Fruit fly (Drosophila melanogaster) whole organism, embryonic: ENCODE data around the gene CG32488.

Source experiments
- Blimp-1 ChIP-seq: fragments of 200-800 bp; sonication (Bioruptor generic); optimal IDR thresholded peaks from 3 replicates; lab custom pipeline; 2018; ENCODE audit warnings: missing biosample characterization, missing genetic modification characterization, mild to moderate bottlenecking, moderate library complexity, missing genetic modification reagents
- CG10543 ChIP-seq: fragments of 200-800 bp; sonication (Bioruptor generic); optimal IDR thresholded peaks from 3 replicates; lab custom pipeline; 2017; ENCODE audit warnings: missing biosample characterization, mild to moderate bottlenecking, missing genetic modification characterization, moderate library complexity
- CG11695 ChIP-seq: fragments of 200-800 bp; sonication (Bioruptor generic); IDR thresholded peaks from 3 replicates; pipeline ENCODE4 v1.3.6; 2022; ENCODE audit warnings: missing biosample characterization, missing genetic modification characterization
- CG12155 ChIP-seq: fragments of 200-800 bp; sonication (Bioruptor generic); optimal IDR thresholded peaks from 3 replicates; lab custom pipeline; 2016; ENCODE audit warnings: missing biosample characterization, missing genetic modification characterization
- CG12219 ChIP-seq: fragments of 200-800 bp; sonication (Bioruptor generic); optimal IDR thresholded peaks from 3 replicates; lab custom pipeline; 2018; ENCODE audit warnings: missing biosample characterization, mild to moderate bottlenecking, missing genetic modification characterization
- CG13123 ChIP-seq: fragments of 200-800 bp; sonication (Bioruptor generic); optimal IDR thresholded peaks from 2 replicates; lab custom pipeline; 2016; ENCODE audit warnings: missing biosample characterization, missing genetic modification characterization
- CG13424 ChIP-seq: fragments of 200-800 bp; sonication (Bioruptor generic); optimal IDR thresholded peaks from 2 replicates; lab custom pipeline; 2019; ENCODE audit warnings: missing biosample characterization, mild to moderate bottlenecking, missing genetic modification characterization, moderate library complexity
- CG1529 ChIP-seq: fragments of 200-800 bp; sonication (Bioruptor generic); optimal IDR thresholded peaks from 3 replicates; lab custom pipeline; 2018; ENCODE audit warnings: missing biosample characterization, missing genetic modification characterization
- CG15514 ChIP-seq: fragments of 200-800 bp; sonication (Bioruptor generic); optimal IDR thresholded peaks from 3 replicates; lab custom pipeline; 2017; ENCODE audit warnings: missing biosample characterization, missing genetic modification characterization, mild to moderate bottlenecking, moderate library complexity, missing genetic modification reagents
- CG15696 ChIP-seq: fragments of 200-800 bp; sonication (Bioruptor generic); optimal IDR thresholded peaks from 2 replicates; lab custom pipeline; 2019; ENCODE audit warnings: missing biosample characterization, mild to moderate bottlenecking, missing genetic modification characterization, moderate library complexity
- CG17359 ChIP-seq: fragments of 200-800 bp; sonication (Bioruptor generic); optimal IDR thresholded peaks from 3 replicates; lab custom pipeline; 2018; ENCODE audit warnings: missing biosample characterization, mild to moderate bottlenecking, missing genetic modification characterization, moderate library complexity
- CG18262 ChIP-seq: fragments of 200-800 bp; optimal IDR thresholded peaks from 3 replicates; lab custom pipeline; 2019; ENCODE audit warnings: missing biosample characterization, mild to moderate bottlenecking, missing genetic modification characterization, moderate library complexity
- CG2199 ChIP-seq: fragments of 200-800 bp; sonication (Bioruptor generic); IDR thresholded peaks from 3 replicates; pipeline ENCODE4 v1.3.6; 2022; ENCODE audit warnings: missing biosample characterization, missing genetic modification characterization
- CG2678 ChIP-seq: fragments of 200-800 bp; sonication (Bioruptor generic); optimal IDR thresholded peaks from 3 replicates; lab custom pipeline; 2019; ENCODE audit warnings: missing biosample characterization, mild to moderate bottlenecking, missing genetic modification characterization, moderate library complexity
- CG2712 ChIP-seq: fragments of 200-800 bp; optimal IDR thresholded peaks from 3 replicates; lab custom pipeline; 2019; ENCODE audit warnings: missing biosample characterization, mild to moderate bottlenecking, missing genetic modification characterization, moderate library complexity
- CG30431 ChIP-seq: fragments of 200-800 bp; sonication (Bioruptor generic); optimal IDR thresholded peaks from 2 replicates; lab custom pipeline; 2017; ENCODE audit warnings: missing biosample characterization, missing genetic modification characterization
- CG4424 ChIP-seq: fragments of 200-800 bp; sonication (Bioruptor generic); optimal IDR thresholded peaks from 3 replicates; lab custom pipeline; 2016; ENCODE audit warnings: missing biosample characterization, missing genetic modification characterization
- CG4854 ChIP-seq: fragments of 200-800 bp; sonication (Bioruptor generic); optimal IDR thresholded peaks from 2 replicates; lab custom pipeline; 2016; ENCODE audit warnings: missing biosample characterization, missing genetic modification characterization, inconsistent platforms
- CG7839 ChIP-seq: fragments of 200-800 bp; sonication (Bioruptor generic); optimal IDR thresholded peaks from 3 replicates; lab custom pipeline; 2018; ENCODE audit warnings: missing biosample characterization, mild to moderate bottlenecking, missing genetic modification characterization, moderate library complexity
- CG7963 ChIP-seq: fragments of 200-800 bp; sonication (Bioruptor generic); IDR thresholded peaks from 3 replicates; pipeline ENCODE4 v1.3.6; 2022; ENCODE audit warnings: missing biosample characterization, missing genetic modification characterization; ENCODE audit not compliant: partially characterized antibody
- CG9727 ChIP-seq: fragments of 200-800 bp; sonication (Bioruptor generic); optimal IDR thresholded peaks from 3 replicates; lab custom pipeline; 2017; ENCODE audit warnings: missing biosample characterization, mild to moderate bottlenecking, missing genetic modification characterization
- CG9817 ChIP-seq: fragments of 200-800 bp; sonication (Bioruptor generic); optimal IDR thresholded peaks from 2 replicates; lab custom pipeline; 2018; ENCODE audit warnings: missing biosample characterization, mild to moderate bottlenecking, missing genetic modification characterization, moderate library complexity
- Deaf1 ChIP-seq: fragments of 200-800 bp; optimal IDR thresholded peaks from 3 replicates; lab custom pipeline; 2019; ENCODE audit warnings: missing biosample characterization, mild to moderate bottlenecking, missing genetic modification characterization, moderate library complexity
- Hmx ChIP-seq: fragments of 200-800 bp; sonication (Bioruptor generic); optimal IDR thresholded peaks from 2 replicates; lab custom pipeline; 2016; ENCODE audit warnings: missing biosample characterization, missing genetic modification characterization
- Hr3 ChIP-seq: fragments of 200-800 bp; sonication (Bioruptor generic); optimal IDR thresholded peaks from 3 replicates; lab custom pipeline; 2016; ENCODE audit warnings: missing biosample characterization, missing genetic modification characterization
- Lim3 ChIP-seq: fragments of 200-800 bp; sonication (Bioruptor generic); IDR thresholded peaks from 2 replicates; pipeline ENCODE4 v1.3.6; 2022; ENCODE audit warnings: missing biosample characterization, missing genetic modification characterization
- NK7.1 ChIP-seq: fragments of 200-800 bp; sonication (Bioruptor generic); optimal IDR thresholded peaks from 3 replicates; lab custom pipeline; 2016; ENCODE audit warnings: missing biosample characterization, missing genetic modification characterization
- Nf-YB ChIP-seq: fragments of 200-800 bp; sonication (Bioruptor generic); optimal IDR thresholded peaks from 3 replicates; lab custom pipeline; 2019; ENCODE audit warnings: missing biosample characterization, mild to moderate bottlenecking, missing genetic modification characterization, moderate library complexity
- Nf-YC ChIP-seq: fragments of 200-800 bp; optimal IDR thresholded peaks from 3 replicates; lab custom pipeline; 2019; ENCODE audit warnings: missing biosample characterization, mild to moderate bottlenecking, missing genetic modification characterization, moderate library complexity
- Rx ChIP-seq: fragments of 200-800 bp; sonication (Bioruptor generic); IDR thresholded peaks from 2 replicates; pipeline ENCODE4 v1.3.6; 2022; ENCODE audit warnings: missing biosample characterization, missing genetic modification characterization
- Sox100B ChIP-seq: fragments of 200-800 bp; sonication (Bioruptor generic); optimal IDR thresholded peaks from 3 replicates; lab custom pipeline; 2018; ENCODE audit warnings: missing biosample characterization, mild to moderate bottlenecking, missing genetic modification characterization
- Stat92E ChIP-seq, 3 experiments: fragments of >200 bp in 2 of 3; fragments of 200-800 bp in 1 of 3; sonication (Bioruptor generic) in 1 of 3; optimal IDR thresholded peaks; 2 replicates each; lab custom pipeline; 2017 to 2019; ENCODE audit warnings: missing biosample characterization in 3 of 3, missing genetic modification characterization in 3 of 3, mild to moderate bottlenecking in 1 of 3, moderate library complexity in 1 of 3
- ash1 ChIP-seq: fragments of 200-800 bp; sonication (Bioruptor generic); optimal IDR thresholded peaks from 2 replicates; lab custom pipeline; 2018; ENCODE audit warnings: missing biosample characterization, mild to moderate bottlenecking, missing genetic modification characterization
- bab2 ChIP-seq: fragments of 200-800 bp; sonication (Bioruptor generic); optimal IDR thresholded peaks from 2 replicates; lab custom pipeline; 2016; ENCODE audit warnings: missing biosample characterization, missing genetic modification characterization
- fd96Cb ChIP-seq: fragments of 200-800 bp; sonication (Bioruptor generic); optimal IDR thresholded peaks from 2 replicates; lab custom pipeline; 2018; ENCODE audit warnings: missing biosample characterization, mild to moderate bottlenecking, missing genetic modification characterization, moderate library complexity
- gcm ChIP-seq: fragments of 200-800 bp; sonication (Bioruptor generic); optimal IDR thresholded peaks from 2 replicates; lab custom pipeline; 2019; ENCODE audit warnings: missing biosample characterization, mild to moderate bottlenecking, missing genetic modification characterization, moderate library complexity
- gem ChIP-seq: fragments of 200-800 bp; sonication (Bioruptor generic); optimal IDR thresholded peaks from 2 replicates; lab custom pipeline; 2019; ENCODE audit warnings: missing biosample characterization, mild to moderate bottlenecking, missing genetic modification characterization, moderate library complexity
- kni ChIP-seq: fragments of 200-800 bp; sonication (Bioruptor generic); optimal IDR thresholded peaks from 3 replicates; lab custom pipeline; 2017; ENCODE audit warnings: mild to moderate bottlenecking, missing biosample characterization, missing genetic modification reagents, missing genetic modification characterization
- nerfin-1 ChIP-seq: fragments of 200-800 bp; sonication (Bioruptor generic); optimal IDR thresholded peaks from 3 replicates; lab custom pipeline; 2019; ENCODE audit warnings: missing biosample characterization, mild to moderate bottlenecking, missing genetic modification characterization, moderate library complexity
- nmo ChIP-seq: fragments of 200-800 bp; sonication (Bioruptor generic); optimal IDR thresholded peaks from 2 replicates; lab custom pipeline; 2018; ENCODE audit warnings: missing biosample characterization, mild to moderate bottlenecking, missing genetic modification characterization, moderate library complexity
- odd ChIP-seq: fragments of 200-800 bp; sonication (Bioruptor generic); optimal IDR thresholded peaks from 2 replicates; lab custom pipeline; 2017; ENCODE audit warnings: missing biosample characterization, mild to moderate bottlenecking, missing genetic modification characterization
- pros ChIP-seq: fragments of 200-800 bp; sonication (Bioruptor generic); optimal IDR thresholded peaks from 3 replicates; lab custom pipeline; 2019; ENCODE audit warnings: missing biosample characterization, mild to moderate bottlenecking, missing genetic modification characterization, moderate library complexity
- rib ChIP-seq: fragments of 200-800 bp; sonication (Bioruptor generic); IDR thresholded peaks from 2 replicates; pipeline ENCODE4 v1.3.6; 2022; ENCODE audit warnings: missing biosample characterization, missing genetic modification characterization
- slp2 ChIP-seq: fragments of 200-800 bp; sonication (Bioruptor generic); optimal IDR thresholded peaks from 2 replicates; lab custom pipeline; 2016; ENCODE audit warnings: missing biosample characterization, missing genetic modification characterization
- so ChIP-seq: fragments of 200-800 bp; sonication (Bioruptor generic); IDR thresholded peaks from 3 replicates; pipeline ENCODE4 v1.3.6; 2022; ENCODE audit warnings: missing biosample characterization, missing genetic modification characterization
- sr ChIP-seq: fragments of 200-800 bp; sonication (Bioruptor generic); IDR thresholded peaks from 3 replicates; pipeline ENCODE4 v1.3.6; 2022; ENCODE audit warnings: missing biosample characterization, missing genetic modification characterization
- vvl ChIP-seq: fragments of 200-800 bp; sonication (Bioruptor generic); IDR thresholded peaks from 2 replicates; pipeline ENCODE4 v1.3.6; 2022; ENCODE audit warnings: missing biosample characterization, missing genetic modification characterization
- yki ChIP-seq: fragments of >200 bp; optimal IDR thresholded peaks from 3 replicates; lab custom pipeline; 2018

CG32488 gene

dm6 chr3L:3058970-3059883 lies 43.4 kb upstream of the CG32488 start (continued):
- no peak for TF ChIP-seq CG9817 (tag; lab: Kevin White, UChicago)
- TF ChIP-seq Deaf1 (tag; lab: Kevin White, UChicago), result peak; percentile 39
- TF ChIP-seq CG12155, result no peak
- TF ChIP-seq CG13123, result no peak
- TF ChIP-seq Rx, result no peak
- TF ChIP-seq CG9727 (GFP tag; lab: Kevin White, UChicago), result peak; percentile 24
- TF ChIP-seq NK7.1, result no peak
- TF ChIP-seq pros, result peak; percentile 44
- TF ChIP-seq kni (GFP tag; lab: Kevin White, UChicago), result peak; percentile 27
- no peak for TF ChIP-seq ash1 (GFP tag; lab: Kevin White, UChicago)
- TF ChIP-seq so, result no peak
- TF ChIP-seq rib (GFP tag; lab: Robert Waterston, UW), result 0 out of 2 replicates have a peak, but pooled peaks have one; percentile 31
- no peak for TF ChIP-seq yki (lab: Kevin White, UChicago)
- TF ChIP-seq fd96Cb (tag; lab: Kevin White, UChicago), result peak; percentile 13
- peak; percentile 75 for TF ChIP-seq CG18262 (tag; lab: Kevin White, UChicago)
- no peak for TF ChIP-seq CG30431 (GFP tag; lab: Kevin White, UChicago)
- no peak for TF ChIP-seq Hmx (GFP tag; lab: Kevin White, UChicago)
- TF ChIP-seq CG13424 (tag; lab: Kevin White, UChicago), result peak; percentile 52
- TF ChIP-seq vvl (GFP tag; lab: Robert Waterston, UW), result 0 out of 2 replicates have a peak, but pooled peaks have one; percentile 9
- peak; percentile 8 for TF ChIP-seq CG7839
- peak; percentile 37 for TF ChIP-seq Blimp-1 (GFP tag; lab: Kevin White, UChicago)
- no peak for TF ChIP-seq Lim3
- no peak for TF ChIP-seq CG4854 (GFP tag; lab: Kevin White, UChicago)
- peak; percentile 56 for TF ChIP-seq nmo (GFP tag; lab: Kevin White, UChicago)
- peak; percentile 62 for TF ChIP-seq CG2712 (tag; lab: Kevin White, UChicago)
- TF ChIP-seq Sox100B, result peak; percentile 62
- peak; percentile 54 for TF ChIP-seq CG2678 (tag; lab: Kevin White, UChicago)
- peak; percentile 20 for TF ChIP-seq CG10543 (GFP tag; lab: Kevin White, UChicago)
- TF ChIP-seq slp2 (GFP tag; lab: Kevin White, UChicago), result peak; percentile 9
- peak; percentile 43 for TF ChIP-seq nerfin-1
- TF ChIP-seq CG1529 (GFP tag; lab: Kevin White, UChicago), result peak; percentile 46
- peak; percentile 42 for TF ChIP-seq bab2 (GFP tag; lab: Kevin White, UChicago)
- peak; percentile 37 for TF ChIP-seq odd (GFP tag; lab: Kevin White, UChicago)
- TF ChIP-seq CG4424 (GFP tag; lab: Kevin White, UChicago), result peak; percentile 16
- TF ChIP-seq CG11695, result no peak
- peak; percentile 61 for TF ChIP-seq gem (tag; lab: Kevin White, UChicago)
- TF ChIP-seq CG15514 (GFP tag; lab: Kevin White, UChicago), result no peak
- peak in 1 of 3 experiments; percentile 13 for TF ChIP-seq Stat92E (GFP tag; optimal IDR thresholded peaks at IDR 0.05; lab: Kevin White, UChicago)
- TF ChIP-seq Nf-YB (GFP tag; lab: Kevin White, UChicago), result peak; percentile 33
- peak; percentile 9 for TF ChIP-seq Nf-YC (tag; lab: Kevin White, UChicago)
- TF ChIP-seq CG15696, result peak; percentile 47
- no peak for TF ChIP-seq sr (GFP tag; lab: Robert Waterston, UW)
- TF ChIP-seq Hr3 (GFP tag; lab: Kevin White, UChicago), result peak; percentile 46
- no peak for TF ChIP-seq CG12219 (GFP tag; lab: Kevin White, UChicago)
- peak; percentile 97 for TF ChIP-seq CG2199 (GFP tag; lab: Robert Waterston, UW)
- peak; percentile 81 for TF ChIP-seq gcm (GFP tag; lab: Kevin White, UChicago)
- peak; percentile 6 for TF ChIP-seq CG17359 (tag; lab: Kevin White, UChicago)
- no peak for TF ChIP-seq CG7963 (GFP tag; lab: Robert Waterston, UW)
